Fruit fly (Drosophila melanogaster): Measurements from ENCODE around the gene CG6999.

The CG6999 gene

DNA sequence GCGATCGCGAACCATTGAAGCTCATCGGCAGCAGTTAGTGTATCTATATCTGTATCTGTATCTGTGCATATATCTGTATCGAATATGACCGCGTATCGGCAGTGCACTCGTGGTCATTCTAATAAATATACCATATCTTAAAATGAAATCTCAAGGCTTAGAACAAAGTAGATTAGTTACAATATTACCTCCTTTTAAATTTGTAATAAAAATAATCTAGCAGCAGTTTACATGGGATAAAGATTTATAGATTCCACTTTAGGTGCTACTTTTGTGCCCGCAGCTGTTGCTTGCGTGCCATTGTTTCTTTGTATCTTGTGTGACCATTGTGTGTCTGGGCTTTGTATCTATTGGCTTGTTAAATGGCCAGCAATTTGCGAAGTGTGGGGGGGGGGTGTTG lies 28.1 kb upstream of the CG6999 start (continued):
- no peak for TF ChIP-seq CG10543 (GFP tag; optimal IDR thresholded peaks at IDR 0.05)
- peak; percentile 57; the same call in 1 of the 3 replicates for TF ChIP-seq otp (GFP tag; IDR thresholded peaks at IDR 0.05)
- peak; percentile 24 for TF ChIP-seq Atf-2 (GFP tag; optimal IDR thresholded peaks at IDR 0.05)
- TF ChIP-seq ken (GFP tag; IDR thresholded peaks at IDR 0.05), result peak; percentile 53; the same call in 2 of the 3 replicates
- peak; percentile 57 for TF ChIP-seq nmo (GFP tag; optimal IDR thresholded peaks at IDR 0.05)
- no peak for TF ChIP-seq stwl (tag; optimal IDR thresholded peaks at IDR 0.05)
- peak; percentile 87 for TF ChIP-seq gem (tag; optimal IDR thresholded peaks at IDR 0.05)
- peak; percentile 43 for TF ChIP-seq CG5180 (GFP tag; optimal IDR thresholded peaks at IDR 0.05)
- TF ChIP-seq Mrtf (GFP tag; IDR thresholded peaks at IDR 0.05), result peak; percentile 53; the same call in 1 of the 3 replicates
- TF ChIP-seq klu (GFP tag; IDR thresholded peaks at IDR 0.05), result no peak
- no peak for TF ChIP-seq Dbx (GFP tag; IDR thresholded peaks at IDR 0.05)
- TF ChIP-seq CG34422 (GFP tag; IDR thresholded peaks at IDR 0.05), result peak; percentile 64; the same call in 1 of the 3 replicates
- peak; percentile 31; the same call in 1 of the 2 replicates for TF ChIP-seq CG9932 (GFP tag; IDR thresholded peaks at IDR 0.05)
- TF ChIP-seq run (tag; optimal IDR thresholded peaks at IDR 0.05), result peak; percentile 57
- TF ChIP-seq sug (tag; optimal IDR thresholded peaks at IDR 0.05), result no peak
- TF ChIP-seq row (GFP tag; IDR thresholded peaks at IDR 0.05), result peak; percentile 85
- TF ChIP-seq tin (GFP tag; optimal IDR thresholded peaks at IDR 0.05), result peak; percentile 52
- no peak for TF ChIP-seq CG6683 (GFP tag; optimal IDR thresholded peaks at IDR 0.05)
- TF ChIP-seq chif (GFP tag; optimal IDR thresholded peaks at IDR 0.05), result peak; percentile 48 to 66
- TF ChIP-seq cg (GFP tag; optimal IDR thresholded peaks at IDR 0.05), result peak; percentile 31
- no peak for TF ChIP-seq NK7.1 (GFP tag; optimal IDR thresholded peaks at IDR 0.05)
- TF ChIP-seq pfk (GFP tag; optimal IDR thresholded peaks at IDR 0.05), result no peak
- peak; percentile 89 for TF ChIP-seq Sox102F (GFP tag; optimal IDR thresholded peaks at IDR 0.05)
- no peak for TF ChIP-seq br (optimal IDR thresholded peaks at IDR 0.05)
- peak; percentile 13 for TF ChIP-seq CG4617 (GFP tag; optimal IDR thresholded peaks at IDR 0.05; ENCODE audit: borderline replicate concordance)
- peak; percentile 36 for TF ChIP-seq CG9609 (GFP tag; optimal IDR thresholded peaks at IDR 0.05)
- TF ChIP-seq CG17612 (GFP tag; IDR thresholded peaks at IDR 0.05), result no peak
- TF ChIP-seq en (GFP tag; optimal IDR thresholded peaks at IDR 0.05), result no peak
- no peak for TF ChIP-seq CG42726 (GFP tag; IDR thresholded peaks at IDR 0.05; ENCODE audit: partially characterized antibody)
- TF ChIP-seq ap (GFP tag; IDR thresholded peaks at IDR 0.05), result peak; percentile 68
- no peak for TF ChIP-seq CG2199 (GFP tag; IDR thresholded peaks at IDR 0.05)
- TF ChIP-seq shn (GFP tag; optimal IDR thresholded peaks at IDR 0.05), result no peak
- TF ChIP-seq CG14860 (GFP tag; IDR thresholded peaks at IDR 0.05; ENCODE audit: partially characterized antibody), result no peak
- peak; percentile 59 for TF ChIP-seq Hr3 (GFP tag; optimal IDR thresholded peaks at IDR 0.05)
- peak; percentile 87 for TF ChIP-seq CG2678 (tag; optimal IDR thresholded peaks at IDR 0.05)
- peak; percentile 23 for TF ChIP-seq CG6654 (GFP tag; optimal IDR thresholded peaks at IDR 0.05)
- no peak for TF ChIP-seq CG3281 (GFP tag; optimal IDR thresholded peaks at IDR 0.05)
- TF ChIP-seq CG4820 (GFP tag; optimal IDR thresholded peaks at IDR 0.05), result peak; percentile 53
- TF ChIP-seq CG32772 (GFP tag; IDR thresholded peaks at IDR 0.05), result peak; percentile 53; the same call in 1 of the 2 replicates
- TF ChIP-seq CG18599 (GFP tag; optimal IDR thresholded peaks at IDR 0.05), result peak; percentile 79
- TF ChIP-seq CG3838 (GFP tag; optimal IDR thresholded peaks at IDR 0.05), result no peak
- TF ChIP-seq CG11723 (GFP tag; optimal IDR thresholded peaks at IDR 0.05), result peak; percentile 42
- peak; percentile 61 for TF ChIP-seq CG18476 (GFP tag; optimal IDR thresholded peaks at IDR 0.05)
- peak; percentile 71 for TF ChIP-seq CG2712 (tag; optimal IDR thresholded peaks at IDR 0.05)
- TF ChIP-seq pho (GFP tag; optimal IDR thresholded peaks at IDR 0.05), result peak; percentile 10
- TF ChIP-seq Tbp (GFP tag; optimal IDR thresholded peaks at IDR 0.05), result no peak
- peak; percentile 22 for TF ChIP-seq gcm2 (GFP tag; optimal IDR thresholded peaks at IDR 0.05)
- TF ChIP-seq CG10959 (GFP tag; IDR thresholded peaks at IDR 0.05), result peak; percentile 50; the same call in 1 of the 2 replicates
- TF ChIP-seq CG1024 (GFP tag; IDR thresholded peaks at IDR 0.05), result peak; percentile 65
- peak; percentile 81 for TF ChIP-seq HLH3B (GFP tag; IDR thresholded peaks at IDR 0.05)
- TF ChIP-seq CG8924 (tag; optimal IDR thresholded peaks at IDR 0.05), result peak; percentile 86

Measured in whole organism, embryonic.